Worm (Caenorhabditis elegans) whole organism, late embryonic: ENCODE data around the gene act-4.

Experiments used
- C08G9.2 ChIP-seq: sonication (generic microtip); optimal IDR thresholded peaks from 2 replicates; lab custom pipeline; 2016; ENCODE audit warnings: mild to moderate bottlenecking, missing genetic modification characterization, moderate library complexity, missing compliant biosample characterization
- C38D4.7 ChIP-seq: fragments of 200-800 bp; sonication (Bioruptor generic); optimal IDR thresholded peaks from 2 replicates; lab custom pipeline; 2018; ENCODE audit warnings: mild to moderate bottlenecking, missing genetic modification characterization, moderate library complexity, missing compliant biosample characterization
- F13H6.1 ChIP-seq: sonication (generic microtip); optimal IDR thresholded peaks from 2 replicates; lab custom pipeline; 2016; ENCODE audit warnings: missing genetic modification characterization, missing compliant biosample characterization
- K02D7.2 ChIP-seq: sonication (generic microtip); optimal IDR thresholded peaks from 2 replicates; lab custom pipeline; 2017; ENCODE audit warnings: mild to moderate bottlenecking, missing genetic modification characterization, missing compliant biosample characterization
- K09A11.1 ChIP-seq: sonication (generic microtip); optimal IDR thresholded peaks from 2 replicates; lab custom pipeline; 2017; ENCODE audit warnings: antibody characterized with exemption, mild to moderate bottlenecking, missing genetic modification characterization, missing compliant biosample characterization; ENCODE audit not compliant: insufficient read depth
- ahr-1 ChIP-seq: sonication (generic microtip); optimal IDR thresholded peaks from 2 replicates; lab custom pipeline; 2016; ENCODE audit warnings: missing genetic modification characterization, missing compliant biosample characterization
- ama-1 ChIP-seq: fragments of 150-350 bp; optimal IDR thresholded peaks from 2 replicates; lab custom pipeline; 2014
- ceh-14 ChIP-seq: sonication (generic microtip); optimal IDR thresholded peaks from 2 replicates; lab custom pipeline; 2016; ENCODE audit warnings: missing genotype, missing genetic modification characterization, missing compliant biosample characterization
- ceh-18 ChIP-seq: sonication (generic microtip); optimal IDR thresholded peaks from 2 replicates; lab custom pipeline; 2016; ENCODE audit warnings: missing genetic modification characterization, missing compliant biosample characterization
- ceh-2 ChIP-seq: sonication (generic microtip); optimal IDR thresholded peaks from 2 replicates; lab custom pipeline; 2016; ENCODE audit warnings: missing genotype, missing genetic modification characterization, missing compliant biosample characterization
- ceh-22 ChIP-seq: sonication (generic microtip); optimal IDR thresholded peaks from 2 replicates; lab custom pipeline; 2017; ENCODE audit warnings: missing biosample characterization, missing genetic modification characterization
- ceh-24 ChIP-seq: sonication (generic microtip); optimal IDR thresholded peaks from 2 replicates; lab custom pipeline; 2016; ENCODE audit warnings: mild to moderate bottlenecking, missing genetic modification characterization, missing compliant biosample characterization
- ceh-34 ChIP-seq: sonication (generic microtip); optimal IDR thresholded peaks from 2 replicates; lab custom pipeline; 2016; ENCODE audit warnings: mild to moderate bottlenecking, missing genetic modification characterization, missing compliant biosample characterization
- ceh-45 ChIP-seq: fragments of 200-800 bp; sonication (Bioruptor generic); IDR thresholded peaks from 2 replicates; pipeline ENCODE4 v1.3.6; 2022; ENCODE audit warnings: missing genetic modification reagents, missing genetic modification characterization, missing compliant biosample characterization
- ceh-48 ChIP-seq: sonication (generic microtip); optimal IDR thresholded peaks from 2 replicates; lab custom pipeline; 2016; ENCODE audit warnings: missing genetic modification characterization, inconsistent platforms, missing compliant biosample characterization
- che-1 ChIP-seq: sonication (generic microtip); optimal IDR thresholded peaks from 2 replicates; lab custom pipeline; 2016; ENCODE audit warnings: mild to moderate bottlenecking, missing genetic modification characterization, missing compliant biosample characterization
- elt-4 ChIP-seq: sonication (generic microtip); optimal IDR thresholded peaks from 2 replicates; lab custom pipeline; 2016; ENCODE audit warnings: missing genetic modification characterization, missing compliant biosample characterization
- ets-4 ChIP-seq: sonication (generic microtip); optimal IDR thresholded peaks from 2 replicates; lab custom pipeline; 2016; ENCODE audit warnings: missing genetic modification characterization, missing compliant biosample characterization
- fax-1 ChIP-seq: sonication (generic microtip); optimal IDR thresholded peaks from 2 replicates; lab custom pipeline; 2016; ENCODE audit warnings: missing genotype, missing genetic modification characterization, missing compliant biosample characterization
- fkh-6 ChIP-seq: sonication (generic microtip); optimal IDR thresholded peaks from 2 replicates; lab custom pipeline; 2016; ENCODE audit warnings: missing genetic modification characterization, missing compliant biosample characterization
- gmeb-2 ChIP-seq: sonication (generic microtip); optimal IDR thresholded peaks from 2 replicates; lab custom pipeline; 2016; ENCODE audit warnings: missing genetic modification characterization, inconsistent platforms, missing compliant biosample characterization
- hlh-15 ChIP-seq: sonication (generic microtip); optimal IDR thresholded peaks from 2 replicates; lab custom pipeline; 2016; ENCODE audit warnings: missing genetic modification characterization, missing compliant biosample characterization
- hlh-6 ChIP-seq: sonication (generic microtip); optimal IDR thresholded peaks from 2 replicates; lab custom pipeline; 2016; ENCODE audit warnings: missing genotype, missing genetic modification characterization, missing compliant biosample characterization
- hlh-8 ChIP-seq: sonication (generic microtip); optimal IDR thresholded peaks from 2 replicates; lab custom pipeline; 2016; ENCODE audit warnings: missing genotype, missing genetic modification characterization, missing compliant biosample characterization
- lim-6 ChIP-seq: sonication (generic microtip); optimal IDR thresholded peaks from 2 replicates; lab custom pipeline; 2016; ENCODE audit warnings: missing genetic modification characterization, missing compliant biosample characterization
- lin-11 ChIP-seq: fragments of 200-800 bp; sonication (Bioruptor generic); optimal IDR thresholded peaks from 2 replicates; lab custom pipeline; 2018; ENCODE audit warnings: mild to moderate bottlenecking, missing genetic modification characterization, missing compliant biosample characterization
- madf-2 ChIP-seq: sonication (generic microtip); optimal IDR thresholded peaks from 2 replicates; lab custom pipeline; 2017; ENCODE audit warnings: missing genetic modification characterization, missing compliant biosample characterization
- nfya-1 ChIP-seq: sonication (generic microtip); optimal IDR thresholded peaks from 2 replicates; lab custom pipeline; 2017; ENCODE audit warnings: missing genetic modification characterization, mild to moderate bottlenecking, missing compliant biosample characterization, antibody characterized with exemption, moderate library complexity
- nhr-11 ChIP-seq: fragments of 150-350 bp; optimal IDR thresholded peaks from 2 replicates; lab custom pipeline; 2014; ENCODE audit warnings: missing biosample characterization, missing genetic modification characterization
- nhr-232 ChIP-seq: sonication (generic microtip); optimal IDR thresholded peaks from 2 replicates; lab custom pipeline; 2016; ENCODE audit warnings: missing genetic modification characterization, missing compliant biosample characterization
- odd-2 ChIP-seq: sonication (generic microtip); optimal IDR thresholded peaks from 2 replicates; lab custom pipeline; 2017; ENCODE audit warnings: antibody characterized with exemption, mild to moderate bottlenecking, missing genetic modification characterization, missing compliant biosample characterization
- pag-3 ChIP-seq: sonication (generic microtip); optimal IDR thresholded peaks from 2 replicates; lab custom pipeline; 2016; ENCODE audit warnings: missing compliant biosample characterization, missing genetic modification characterization, borderline replicate concordance
- pat-9 ChIP-seq: fragments of 200-800 bp; sonication (Bioruptor generic); optimal IDR thresholded peaks from 2 replicates; lab custom pipeline; 2018; ENCODE audit warnings: mild to moderate bottlenecking, missing genetic modification characterization, moderate library complexity, missing compliant biosample characterization
- pax-1 ChIP-seq: fragments of 150-350 bp; optimal IDR thresholded peaks from 2 replicates; lab custom pipeline; 2014; ENCODE audit warnings: missing biosample characterization, missing genetic modification characterization
- pha-2 ChIP-seq: sonication (generic microtip); optimal IDR thresholded peaks from 2 replicates; lab custom pipeline; 2017; ENCODE audit warnings: mild to moderate bottlenecking, missing genetic modification characterization, missing compliant biosample characterization
- pha-4 ChIP-seq: fragments of 150-350 bp; optimal IDR thresholded peaks from 2 replicates; lab custom pipeline; 2018; ENCODE audit warnings: missing biosample characterization, missing genetic modification reagents, missing genetic modification characterization
- pqm-1 ChIP-seq: sonication (generic microtip); optimal IDR thresholded peaks from 2 replicates; lab custom pipeline; 2016; ENCODE audit warnings: missing genetic modification characterization, missing compliant biosample characterization
- pros-1 ChIP-seq: fragments of 150-350 bp; optimal IDR thresholded peaks from 2 replicates; lab custom pipeline; 2014; ENCODE audit warnings: missing biosample characterization, missing genetic modification reagents, missing genetic modification characterization
- sdc-2 ChIP-seq: sonication (generic microtip); optimal IDR thresholded peaks from 2 replicates; lab custom pipeline; 2016; ENCODE audit warnings: missing genotype, missing genetic modification characterization, missing compliant biosample characterization
- sox-2 ChIP-seq: fragments of 200-800 bp; sonication (Bioruptor generic); IDR thresholded peaks from 2 replicates; pipeline ENCODE4 v1.3.6; 2022; ENCODE audit warnings: missing genetic modification reagents, missing genetic modification characterization, missing compliant biosample characterization
- sox-4 ChIP-seq: sonication (generic microtip); optimal IDR thresholded peaks from 2 replicates; lab custom pipeline; 2017; ENCODE audit warnings: mild to moderate bottlenecking, missing genetic modification characterization, inconsistent platforms, missing compliant biosample characterization
- syd-9 ChIP-seq: sonication (generic microtip); optimal IDR thresholded peaks from 2 replicates; lab custom pipeline; 2016; ENCODE audit warnings: mild to moderate bottlenecking, missing genetic modification characterization, moderate library complexity, missing compliant biosample characterization
- tbx-2 ChIP-seq: sonication (generic microtip); optimal IDR thresholded peaks from 2 replicates; lab custom pipeline; 2016; ENCODE audit warnings: missing genetic modification characterization, missing compliant biosample characterization
- unc-3 ChIP-seq, 2 experiments: fragments of 200-800 bp in 1 of 2; sonication (Bioruptor generic) in 1 of 2; sonication (generic microtip) in 1 of 2; conservative IDR thresholded peaks in 1 of 2; optimal IDR thresholded peaks in 1 of 2; 2 replicates each; pipeline versions ENCODE4 v1.3.6 to Lab custom; 2016 to 2022; ENCODE audit warnings: missing compliant biosample characterization in 2 of 2, missing genetic modification characterization in 2 of 2, missing genetic modification reagents in 1 of 2
- unc-42 ChIP-seq: sonication (generic microtip); optimal IDR thresholded peaks from 2 replicates; lab custom pipeline; 2016; ENCODE audit warnings: missing genotype, missing genetic modification characterization, missing compliant biosample characterization
- unc-55 ChIP-seq: sonication (generic microtip); optimal IDR thresholded peaks from 2 replicates; lab custom pipeline; 2017; ENCODE audit warnings: missing biosample characterization, missing genetic modification reagents, missing genetic modification characterization
- unc-86 ChIP-seq: sonication (generic microtip); optimal IDR thresholded peaks from 2 replicates; lab custom pipeline; 2016; ENCODE audit warnings: missing genetic modification characterization, missing compliant biosample characterization
- zip-5 ChIP-seq: sonication (generic microtip); optimal IDR thresholded peaks from 2 replicates; lab custom pipeline; 2016; ENCODE audit warnings: missing genetic modification characterization, missing compliant biosample characterization

Gene act-4

DNA sequence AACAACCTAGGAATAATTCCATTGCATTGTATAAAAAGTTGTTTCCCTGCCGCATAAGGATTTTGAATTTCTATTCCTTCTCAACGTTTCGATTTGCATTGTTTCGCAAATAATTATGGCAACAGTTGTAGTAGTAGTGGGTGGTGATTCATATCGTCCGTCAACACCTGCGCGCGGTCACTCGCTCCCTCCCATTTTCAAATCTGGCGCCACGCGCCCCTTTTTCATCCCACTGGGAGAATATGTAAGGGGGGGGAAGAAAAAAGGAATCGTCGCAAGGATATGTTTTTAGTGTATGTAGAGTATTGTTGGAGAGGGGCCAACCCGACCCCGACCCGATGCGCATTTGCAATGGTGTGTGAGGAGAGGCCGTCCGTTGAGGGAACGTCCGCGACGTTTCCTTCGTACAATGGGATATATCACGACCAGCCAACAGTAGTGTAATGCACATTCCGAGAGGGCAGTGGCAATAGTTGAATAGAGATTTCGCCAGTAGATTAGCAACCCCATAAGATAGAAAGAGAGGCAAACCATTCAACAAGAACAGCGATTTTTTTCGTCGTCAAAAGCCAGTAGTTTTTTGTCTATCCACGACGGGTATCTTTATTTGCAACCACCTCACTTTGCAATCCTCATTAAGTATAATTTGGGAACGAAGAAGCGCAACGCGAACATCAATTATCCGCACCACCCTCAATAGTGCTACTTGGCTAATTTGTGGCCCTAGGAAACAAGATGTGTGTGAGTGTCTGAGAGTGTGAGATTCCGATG is 674 bp downstream of the act-4 start (continued):
- TF ChIP-seq hlh-8 (no peak), pat-9 (tag; lab: Kevin White, UChicago) (no peak), ceh-24 (no peak), lim-6 (tag; lab: Kevin White, UChicago) (no peak), C38D4.7 (no peak), elt-4 (tag; lab: Kevin White, UChicago) (no peak), che-1 (tag; lab: Kevin White, UChicago) (no peak), hlh-15 (tag; lab: Kevin White, UChicago) (no peak), C08G9.2 (tag; lab: Kevin White, UChicago) (no peak), ceh-2 (tag; lab: Kevin White, UChicago) (no peak), pax-1 (no peak), pag-3 (tag; lab: Kevin White, UChicago) (no peak), hlh-6 (tag; lab: Kevin White, UChicago) (no peak), ceh-48 (tag; lab: Kevin White, UChicago) (no peak), pros-1 (no peak), zip-5 (tag; lab: Kevin White, UChicago) (no peak), odd-2 (tag; lab: Kevin White, UChicago) (no peak), tbx-2 (peak; percentile 27), ceh-18 (no peak), nfya-1 (no peak), gmeb-2 (no peak), sox-4 (tag; lab: Kevin White, UChicago) (peak; percentile 22), nhr-232 (no peak), sox-2 (GFP tag; lab: Robert Waterston, UW) (peak; percentile 11; the same call in 1 of the 2 replicates), pqm-1 (tag; lab: Kevin White, UChicago) (no peak), ets-4 (tag; lab: Kevin White, UChicago) (no peak), syd-9 (no peak), ama-1 (peak; percentile 3)

DNA sequence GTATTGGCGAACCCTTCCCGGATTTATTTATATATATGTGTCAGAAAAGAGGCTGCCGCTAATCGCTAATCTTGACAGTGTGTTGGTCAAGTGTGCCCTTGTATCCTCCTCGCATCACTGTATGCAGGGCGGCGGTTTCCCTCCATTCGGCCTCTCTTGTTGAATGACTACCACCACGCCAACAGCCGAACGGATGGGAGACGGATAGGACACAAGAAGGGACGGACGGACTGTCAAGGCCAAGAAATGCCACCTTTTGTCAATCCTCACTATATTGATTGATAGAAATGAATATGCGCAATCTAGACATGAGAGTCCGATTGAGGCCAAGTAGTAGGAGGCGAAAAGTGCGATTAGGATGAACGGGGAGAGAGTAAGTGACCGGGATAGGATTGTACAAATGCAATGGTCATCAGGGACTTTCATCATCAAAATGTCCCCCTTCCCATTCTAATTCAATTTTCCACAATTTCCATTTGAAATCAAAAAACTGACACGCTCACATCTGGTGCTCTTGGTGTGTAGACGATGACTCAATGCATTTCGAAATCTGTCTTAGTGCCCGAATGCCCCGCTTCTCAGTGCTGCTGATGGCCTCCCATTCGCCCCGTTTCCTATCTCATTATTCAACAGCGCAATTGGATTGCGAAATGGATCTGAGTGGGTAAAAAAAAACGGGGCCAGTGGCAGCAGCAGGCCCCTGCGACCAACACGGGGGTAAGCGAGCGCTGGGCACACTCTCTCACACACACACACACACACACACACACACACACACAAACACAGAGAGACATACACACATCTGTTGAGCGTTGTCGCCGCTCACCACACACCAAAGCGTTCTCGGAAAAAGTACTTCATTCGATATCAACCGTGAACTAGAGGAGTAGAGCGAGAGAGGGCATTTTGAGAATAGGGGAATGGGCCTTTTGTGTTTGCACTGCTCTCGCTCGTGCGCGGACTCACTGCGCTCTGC is 1.5 kb downstream of the act-4 start:
- TF ChIP-seq fax-1 (tag; lab: Kevin White, UChicago) (no peak), nhr-11 (tag; lab: Kevin White, UChicago) (no peak), K02D7.2 (tag; lab: Kevin White, UChicago) (no peak), ahr-1 (tag; lab: Kevin White, UChicago) (no peak), F13H6.1 (tag; lab: Kevin White, UChicago) (no peak), sox-2 (GFP tag; lab: Robert Waterston, UW) (no peak), sdc-2 (tag; lab: Kevin White, UChicago) (no peak), zip-5 (tag; lab: Kevin White, UChicago) (peak; percentile 8), sox-4 (tag; lab: Kevin White, UChicago) (no peak), unc-86 (tag; lab: Kevin White, UChicago) (no peak), pha-2 (peak; percentile 75), unc-55 (GFP tag; lab: Kevin White, UChicago) (peak; percentile 14), pros-1 (peak; percentile 12), gmeb-2 (no peak), ceh-14 (tag; lab: Kevin White, UChicago) (peak; percentile 23), pha-4 (tag; lab: Kevin White, UChicago) (no peak), ceh-22 (tag; lab: Kevin White, UChicago) (peak; percentile 40), K09A11.1 (no peak), unc-3 (GFP tag; conservative IDR thresholded peaks at IDR 0.05; lab: Robert Waterston, UW) (no peak), unc-3 (tag; optimal IDR thresholded peaks at IDR 0.05; lab: Kevin White, UChicago) (no peak), ceh-18 (peak; percentile 62), fkh-6 (peak; percentile 1), C38D4.7 (no peak), pat-9 (tag; lab: Kevin White, UChicago) (no peak), ceh-34 (peak; percentile 74), ceh-45 (GFP tag; lab: Robert Waterston, UW) (no peak), madf-2 (no peak), odd-2 (tag; lab: Kevin White, UChicago) (no peak), ets-4 (tag; lab: Kevin White, UChicago) (no peak), unc-42 (tag; lab: Kevin White, UChicago) (peak; percentile 80), lin-11 (tag; lab: Kevin White, UChicago) (peak; percentile 36)
